Worm (Caenorhabditis elegans): ENCODE data around the gene ugt-66.

DNA sequence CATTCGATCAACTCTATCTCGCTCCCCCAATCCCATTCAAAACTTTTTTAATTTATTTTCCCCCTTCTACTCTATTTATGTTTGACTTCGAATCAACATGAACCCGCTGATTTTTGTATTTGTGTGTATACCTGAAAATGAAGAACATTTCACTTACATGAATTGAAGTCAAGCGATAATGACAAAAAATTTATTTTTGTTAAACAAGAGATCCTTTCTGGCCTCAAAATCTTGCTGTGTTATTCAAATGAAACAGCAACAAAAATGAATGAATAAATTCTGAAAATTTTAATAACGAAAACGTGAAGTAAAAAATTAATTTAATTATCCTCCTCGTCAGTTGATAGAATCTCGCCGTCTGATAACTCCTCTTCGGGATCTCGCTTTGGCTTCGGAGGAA is 8.1 kb upstream of the ugt-66 start:
- TF ChIP-seq unc-39 (tag; optimal IDR thresholded peaks at IDR 0.05) (no peak), ztf-11 (tag; optimal IDR thresholded peaks at IDR 0.05) (no peak), nhr-76 (tag; optimal IDR thresholded peaks at IDR 0.05) (no peak), nhr-12 (tag; optimal IDR thresholded peaks at IDR 0.05) (no peak), pha-4 (tag; optimal IDR thresholded peaks at IDR 0.05) (no peak), nhr-28 (tag; optimal IDR thresholded peaks at IDR 0.05) (no peak), nhr-237 (tag; optimal IDR thresholded peaks at IDR 0.05) (no peak), ces-1 (GFP tag; optimal IDR thresholded peaks at IDR 0.05) (no peak), blmp-1 (tag; optimal IDR thresholded peaks at IDR 0.05) (no peak), snpc-4 (tag; optimal IDR thresholded peaks at IDR 0.05) (no peak), elt-1 (tag; optimal IDR thresholded peaks at IDR 0.05; ENCODE audit: borderline replicate concordance, insufficient read depth) (no peak)
